Worm (Caenorhabditis elegans) whole organism, midembryonic: ENCODE results near the gene bus-12.

ENCODE experiments used
- T22C8.4 ChIP-seq: fragments of 200-800 bp; sonication (Bioruptor generic); IDR thresholded peaks from 2 replicates; pipeline ENCODE4 v1.3.6; 2022; ENCODE audit warnings: missing genetic modification characterization, missing compliant biosample characterization
- cog-1 ChIP-seq: sonication (generic microtip); optimal IDR thresholded peaks from 2 replicates; lab custom pipeline; 2016; ENCODE audit warnings: missing genetic modification characterization, missing compliant biosample characterization
- flt-1 ChIP-seq: fragments of 200-800 bp; sonication (Bioruptor generic); IDR thresholded peaks from 2 replicates; pipeline ENCODE4 v1.3.6; 2022; ENCODE audit warnings: missing genetic modification characterization, missing compliant biosample characterization
- klf-2 ChIP-seq: fragments of 200-800 bp; sonication (Bioruptor generic); conservative IDR thresholded peaks from 2 replicates; pipeline ENCODE4 v1.3.6; 2022; ENCODE audit warnings: missing genetic modification reagents, missing genetic modification characterization, missing compliant biosample characterization
- med-1 ChIP-seq: sonication (generic microtip); optimal IDR thresholded peaks from 2 replicates; lab custom pipeline; 2017; ENCODE audit warnings: missing genetic modification characterization, mild to moderate bottlenecking, missing compliant biosample characterization, antibody characterized with exemption, missing genetic modification reagents; ENCODE audit not compliant: insufficient read depth
- tab-1 ChIP-seq: fragments of 200-800 bp; sonication (Bioruptor generic); IDR thresholded peaks from 2 replicates; pipeline ENCODE4 v1.3.6; 2022; ENCODE audit warnings: missing genetic modification characterization, missing compliant biosample characterization
- ztf-23 ChIP-seq: fragments of 200-800 bp; sonication (Bioruptor generic); IDR thresholded peaks from 2 replicates; pipeline ENCODE4 v1.3.6; 2022; ENCODE audit warnings: missing genetic modification reagents, missing genetic modification characterization, missing compliant biosample characterization
- ztf-29 ChIP-seq: fragments of 200-800 bp; sonication (Bioruptor generic); IDR thresholded peaks from 2 replicates; pipeline ENCODE4 v1.3.6; 2022; ENCODE audit warnings: missing genetic modification reagents, missing genetic modification characterization, missing compliant biosample characterization

DNA sequence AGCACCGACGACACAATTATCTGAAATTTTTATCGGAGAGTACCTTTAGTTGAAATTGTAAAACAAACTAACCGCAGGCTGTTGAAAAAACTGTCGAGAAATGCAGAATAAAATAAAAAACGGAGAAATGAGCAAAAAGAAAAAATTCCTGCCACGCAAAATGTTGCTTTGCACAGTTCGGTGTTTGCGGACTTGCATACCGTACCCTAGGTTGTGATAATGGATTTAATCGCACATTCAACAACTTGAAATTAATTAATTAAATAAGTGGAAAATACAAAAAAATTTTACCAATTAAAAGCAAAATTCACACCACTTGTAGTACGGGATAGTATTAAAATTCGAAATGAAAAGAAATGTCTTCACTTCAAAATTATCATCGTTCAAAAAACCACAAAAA lies 24.6 kb upstream of the bus-12 start:
- TF ChIP-seq flt-1 (GFP tag; lab: Robert Waterston, UW), result no peak
- no peak for TF ChIP-seq tab-1 (GFP tag; lab: Robert Waterston, UW)
- no peak for TF ChIP-seq cog-1 (tag; lab: Kevin White, UChicago)
- no peak for TF ChIP-seq med-1 (GFP tag; lab: Kevin White, UChicago)
- TF ChIP-seq T22C8.4 (GFP tag; lab: Robert Waterston, UW), result no peak
- no peak for TF ChIP-seq klf-2 (GFP tag; lab: Robert Waterston, UW)
- no peak for TF ChIP-seq ztf-29
- no peak for TF ChIP-seq ztf-23
